Fruit fly (Drosophila melanogaster) whole organism, embryonic: ENCODE data around the gene CG5973.

Experiments used
- Atf-2 ChIP-seq: fragments of 200-800 bp; sonication (Bioruptor generic); optimal IDR thresholded peaks from 2 replicates; lab custom pipeline; 2016; ENCODE audit warnings: missing biosample characterization, missing genetic modification characterization
- B-H2 ChIP-seq: fragments of 200-800 bp; sonication (Bioruptor generic); optimal IDR thresholded peaks from 2 replicates; lab custom pipeline; 2018; ENCODE audit warnings: missing biosample characterization, mild to moderate bottlenecking, missing genetic modification characterization
- CG10274 ChIP-seq: fragments of 200-800 bp; sonication (Bioruptor generic); optimal IDR thresholded peaks from 3 replicates; lab custom pipeline; 2017; ENCODE audit warnings: missing biosample characterization, mild to moderate bottlenecking, missing genetic modification characterization
- CG10654 ChIP-seq: fragments of 200-800 bp; sonication (Bioruptor generic); optimal IDR thresholded peaks from 2 replicates; lab custom pipeline; 2016; ENCODE audit warnings: missing biosample characterization, missing genetic modification characterization
- CG11085 ChIP-seq: fragments of 200-800 bp; sonication (Bioruptor generic); IDR thresholded peaks from 2 replicates; pipeline ENCODE4 v1.3.6; 2022; ENCODE audit warnings: missing biosample characterization, missing genetic modification characterization
- CG11398 ChIP-seq: fragments of 200-800 bp; sonication (Bioruptor generic); optimal IDR thresholded peaks from 2 replicates; lab custom pipeline; 2016; ENCODE audit warnings: missing biosample characterization, missing genetic modification characterization
- CG11504 ChIP-seq: fragments of 200-800 bp; sonication (Bioruptor generic); optimal IDR thresholded peaks from 3 replicates; lab custom pipeline; 2019; ENCODE audit warnings: missing biosample characterization, mild to moderate bottlenecking, missing genetic modification characterization, moderate library complexity
- CG11696 ChIP-seq: fragments of 200-800 bp; sonication (Bioruptor generic); IDR thresholded peaks from 2 replicates; pipeline ENCODE4 v1.3.6; 2022; ENCODE audit warnings: missing biosample characterization, missing genetic modification characterization
- CG12155 ChIP-seq: fragments of 200-800 bp; sonication (Bioruptor generic); optimal IDR thresholded peaks from 3 replicates; lab custom pipeline; 2016; ENCODE audit warnings: missing biosample characterization, missing genetic modification characterization
- CG12391 ChIP-seq: fragments of 200-800 bp; sonication (Bioruptor generic); optimal IDR thresholded peaks from 3 replicates; lab custom pipeline; 2018; ENCODE audit warnings: missing biosample characterization, mild to moderate bottlenecking, missing genetic modification characterization, moderate library complexity
- CG13424 ChIP-seq: fragments of 200-800 bp; sonication (Bioruptor generic); optimal IDR thresholded peaks from 2 replicates; lab custom pipeline; 2019; ENCODE audit warnings: missing biosample characterization, mild to moderate bottlenecking, missing genetic modification characterization, moderate library complexity
- CG14441 ChIP-seq: fragments of 200-800 bp; sonication (Bioruptor generic); IDR thresholded peaks from 2 replicates; pipeline ENCODE4 v1.3.6; 2022; ENCODE audit warnings: missing biosample characterization, missing genetic modification characterization
- CG15269 ChIP-seq: fragments of 200-800 bp; sonication (Bioruptor generic); optimal IDR thresholded peaks from 2 replicates; lab custom pipeline; 2018; ENCODE audit warnings: missing biosample characterization, mild to moderate bottlenecking, missing genetic modification characterization, moderate library complexity
- CG1647 ChIP-seq: fragments of 200-800 bp; sonication (Bioruptor generic); optimal IDR thresholded peaks from 3 replicates; lab custom pipeline; 2016; ENCODE audit warnings: missing biosample characterization, missing genetic modification characterization
- CG1832 ChIP-seq: fragments of 200-800 bp; sonication (Bioruptor generic); optimal IDR thresholded peaks from 2 replicates; lab custom pipeline; 2017; ENCODE audit warnings: missing biosample characterization, mild to moderate bottlenecking, missing genetic modification characterization, inconsistent platforms
- CG32767 ChIP-seq: fragments of 200-800 bp; sonication (Bioruptor generic); IDR thresholded peaks from 2 replicates; pipeline ENCODE4 v1.3.6; 2022; ENCODE audit warnings: missing biosample characterization, missing genetic modification characterization
- CG34224 ChIP-seq: fragments of 200-800 bp; sonication (Bioruptor generic); IDR thresholded peaks from 3 replicates; pipeline ENCODE4 v1.3.6; 2022; ENCODE audit warnings: missing biosample characterization, missing genetic modification characterization; ENCODE audit not compliant: partially characterized antibody
- CG4617 ChIP-seq: fragments of 200-800 bp; sonication (Bioruptor generic); optimal IDR thresholded peaks from 3 replicates; lab custom pipeline; 2016; ENCODE audit warnings: missing biosample characterization, missing genetic modification characterization, borderline replicate concordance
- CG4707 ChIP-seq: fragments of 200-800 bp; sonication (Bioruptor generic); optimal IDR thresholded peaks from 2 replicates; lab custom pipeline; 2018; ENCODE audit warnings: missing biosample characterization, mild to moderate bottlenecking, missing genetic modification characterization, moderate library complexity
- CG9609 ChIP-seq: fragments of 200-800 bp; sonication (Bioruptor generic); optimal IDR thresholded peaks from 3 replicates; lab custom pipeline; 2016; ENCODE audit warnings: missing biosample characterization, missing genetic modification characterization
- CG9876 ChIP-seq: fragments of 200-800 bp; sonication (Bioruptor generic); optimal IDR thresholded peaks from 2 replicates; lab custom pipeline; 2016; ENCODE audit warnings: missing biosample characterization, missing genetic modification characterization
- Chrac-16 ChIP-seq: fragments of 200-800 bp; sonication (Bioruptor generic); optimal IDR thresholded peaks from 3 replicates; lab custom pipeline; 2016; ENCODE audit warnings: missing biosample characterization, missing genetic modification characterization
- CrebB ChIP-seq: fragments of 200-800 bp; sonication (Bioruptor generic); optimal IDR thresholded peaks from 3 replicates; lab custom pipeline; 2018; ENCODE audit warnings: missing biosample characterization, mild to moderate bottlenecking, missing genetic modification characterization
- Elba2 ChIP-seq: fragments of 200-800 bp; sonication (Bioruptor generic); optimal IDR thresholded peaks from 3 replicates; lab custom pipeline; 2016; ENCODE audit warnings: missing biosample characterization, missing genetic modification characterization
- Gug ChIP-seq: fragments of 200-800 bp; sonication (Bioruptor generic); IDR thresholded peaks from 4 replicates; pipeline ENCODE4 v1.3.6; 2022; ENCODE audit warnings: missing biosample characterization, missing genetic modification characterization
- Hmr ChIP-seq: fragments of 200-800 bp; sonication (Bioruptor generic); optimal IDR thresholded peaks from 3 replicates; lab custom pipeline; 2017; ENCODE audit warnings: mild to moderate bottlenecking, missing biosample characterization, missing genetic modification reagents, missing genetic modification characterization
- Mes4 ChIP-seq: fragments of 200-800 bp; sonication (Bioruptor generic); optimal IDR thresholded peaks from 2 replicates; lab custom pipeline; 2016; ENCODE audit warnings: missing biosample characterization, missing genetic modification characterization
- Nf-YB ChIP-seq: fragments of 200-800 bp; sonication (Bioruptor generic); optimal IDR thresholded peaks from 3 replicates; lab custom pipeline; 2019; ENCODE audit warnings: missing biosample characterization, mild to moderate bottlenecking, missing genetic modification characterization, moderate library complexity
- Sry-δ ChIP-seq: fragments of 200-800 bp; sonication (Bioruptor generic); optimal IDR thresholded peaks from 2 replicates; lab custom pipeline; 2016; ENCODE audit warnings: missing biosample characterization, missing genetic modification characterization
- Usf ChIP-seq: fragments of 200-800 bp; sonication (Bioruptor generic); optimal IDR thresholded peaks from 2 replicates; lab custom pipeline; 2017; ENCODE audit warnings: missing genotype, missing biosample characterization, missing genetic modification characterization
- aop ChIP-seq: fragments of 200-800 bp; sonication (Bioruptor generic); IDR thresholded peaks from 2 replicates; pipeline ENCODE4 v1.3.6; 2022; ENCODE audit warnings: missing biosample characterization, missing genetic modification characterization
- chn ChIP-seq: fragments of 200-800 bp; sonication (Bioruptor generic); optimal IDR thresholded peaks from 2 replicates; lab custom pipeline; 2016; ENCODE audit warnings: missing biosample characterization, missing genetic modification characterization
- fru ChIP-seq: fragments of >200 bp; optimal IDR thresholded peaks from 2 replicates; lab custom pipeline; 2017
- gce ChIP-seq: fragments of 200-800 bp; sonication (Bioruptor generic); IDR thresholded peaks from 3 replicates; pipeline ENCODE4 v1.3.6; 2022; ENCODE audit warnings: missing biosample characterization, missing genetic modification characterization
- gcm2 ChIP-seq: fragments of 200-800 bp; sonication (Bioruptor generic); optimal IDR thresholded peaks from 2 replicates; lab custom pipeline; 2016; ENCODE audit warnings: missing biosample characterization, missing genetic modification characterization
- gt ChIP-seq: fragments of 200-800 bp; sonication (Bioruptor generic); IDR thresholded peaks from 2 replicates; pipeline ENCODE4 v1.3.6; 2022; ENCODE audit warnings: missing biosample characterization, missing genetic modification characterization
- insv ChIP-seq, 2 experiments: fragments of 200-800 bp; sonication (Bioruptor generic); optimal IDR thresholded peaks; 3 replicates each; lab custom pipeline; 2016 to 2018; ENCODE audit warnings: missing biosample characterization in 2 of 2, missing genetic modification characterization in 2 of 2
- inv ChIP-seq: fragments of 200-800 bp; sonication (Bioruptor generic); IDR thresholded peaks from 2 replicates; pipeline ENCODE4 v1.3.6; 2022; ENCODE audit warnings: missing biosample characterization, missing genetic modification characterization; ENCODE audit not compliant: partially characterized antibody
- jing ChIP-seq: fragments of 200-800 bp; sonication (Bioruptor generic); optimal IDR thresholded peaks from 2 replicates; lab custom pipeline; 2018; ENCODE audit warnings: missing biosample characterization, mild to moderate bottlenecking, missing genetic modification characterization
- org-1 ChIP-seq: fragments of 200-800 bp; sonication (Bioruptor generic); optimal IDR thresholded peaks from 2 replicates; lab custom pipeline; 2017; ENCODE audit warnings: missing biosample characterization, missing genetic modification characterization
- otp ChIP-seq: fragments of 200-800 bp; sonication (Bioruptor generic); IDR thresholded peaks from 3 replicates; pipeline ENCODE4, ENCODE4 v1.3.6; 2022; ENCODE audit warnings: missing biosample characterization, missing genetic modification characterization
- p53 ChIP-seq: fragments of 200-800 bp; sonication (Bioruptor generic); optimal IDR thresholded peaks from 2 replicates; lab custom pipeline; 2016; ENCODE audit warnings: missing biosample characterization, missing genetic modification characterization
- pum ChIP-seq: fragments of 200-800 bp; sonication (Bioruptor generic); optimal IDR thresholded peaks from 2 replicates; lab custom pipeline; 2016; ENCODE audit warnings: missing biosample characterization, missing genetic modification characterization
- sens ChIP-seq: fragments of 200-800 bp; sonication (Bioruptor generic); peaks from one replicate; lab custom pipeline; 2016; ENCODE audit warnings: missing biosample characterization, missing genetic modification characterization
- seq ChIP-seq: fragments of 200-800 bp; sonication (Bioruptor generic); IDR thresholded peaks from 2 replicates; pipeline ENCODE4 v1.3.6; 2022; ENCODE audit warnings: missing biosample characterization, missing genetic modification characterization
- ssp ChIP-seq: fragments of 200-800 bp; sonication (Bioruptor generic); IDR thresholded peaks from 2 replicates; pipeline ENCODE4 v1.3.6; 2022; ENCODE audit warnings: missing biosample characterization, missing genetic modification characterization
- tup ChIP-seq: fragments of 200-800 bp; sonication (Bioruptor generic); optimal IDR thresholded peaks from 2 replicates; lab custom pipeline; 2016; ENCODE audit warnings: missing biosample characterization, mild to moderate bottlenecking, missing genetic modification characterization, moderate library complexity
- usp ChIP-seq: fragments of >200 bp; optimal IDR thresholded peaks from 2 replicates; lab custom pipeline; 2017; ENCODE audit warnings: missing biosample characterization, missing genetic modification characterization
- vfl ChIP-seq: fragments of 200-800 bp; sonication (Bioruptor generic); optimal IDR thresholded peaks from 2 replicates; lab custom pipeline; 2016; ENCODE audit warnings: missing biosample characterization, missing genetic modification characterization
- zfh1 ChIP-seq: fragments of 200-800 bp; sonication (Bioruptor generic); IDR thresholded peaks from 3 replicates; pipeline ENCODE4 v1.3.6; 2022; ENCODE audit warnings: missing biosample characterization, missing genetic modification characterization

Gene CG5973

DNA sequence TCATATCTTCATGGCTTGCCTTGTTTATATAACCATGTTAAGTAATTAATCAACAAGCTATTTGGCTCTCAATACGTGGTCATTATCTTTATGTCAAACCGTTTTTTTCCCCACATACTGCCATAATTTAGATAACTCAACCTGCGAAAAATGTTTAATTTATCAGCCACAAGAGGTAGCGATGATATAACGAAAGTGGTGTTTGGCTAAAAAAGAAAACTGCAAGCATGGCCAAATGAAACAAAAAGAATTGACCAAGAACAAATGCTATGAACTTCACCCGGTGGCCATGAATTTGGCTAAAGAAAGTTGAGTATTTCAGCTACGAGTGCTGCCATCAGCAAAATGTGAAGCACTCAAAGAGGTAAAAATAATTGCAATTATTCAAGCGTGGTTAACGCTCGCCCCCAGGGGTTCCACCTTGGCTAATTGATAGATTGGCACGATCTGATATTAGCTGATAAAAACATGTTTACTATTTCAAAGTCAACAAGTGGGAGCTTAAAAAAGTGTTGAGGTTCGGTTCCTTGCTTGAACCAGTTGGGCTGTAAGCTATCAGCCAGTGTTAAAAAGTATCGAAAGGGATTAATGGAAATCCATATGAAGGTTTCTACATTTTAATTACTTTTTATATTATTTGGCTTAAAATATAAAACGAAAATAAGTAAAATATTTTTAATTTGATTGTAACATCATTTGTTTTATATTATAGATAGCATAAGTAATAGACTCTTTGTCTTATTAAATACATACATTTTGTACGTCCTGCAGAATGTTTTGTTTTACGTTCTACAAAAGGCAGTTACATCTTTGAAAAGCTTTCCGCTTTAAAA, 584 bp upstream of the CG5973 start (continued):
- TF ChIP-seq CG14441 (peak; percentile 77), CG1647 (GFP tag; lab: Kevin White, UChicago) (peak; percentile 83), CG34224 (no peak), fru (lab: Kevin White, UChicago) (no peak), CG11696 (GFP tag; lab: Robert Waterston, UW) (peak; percentile 66), CG32767 (peak; percentile 37; the same call in 1 of the 2 replicates), sens (GFP tag; lab: Kevin White, UChicago) (peak; percentile 93), CG11398 (GFP tag; lab: Kevin White, UChicago) (peak; percentile 70), otp (GFP tag; lab: Robert Waterston, UW) (peak; percentile 89), CG12155 (GFP tag; lab: Kevin White, UChicago) (peak; percentile 56), B-H2 (peak; percentile 86), jing (GFP tag; lab: Kevin White, UChicago) (no peak), CG4707 (GFP tag; lab: Kevin White, UChicago) (peak; percentile 65), CG9609 (peak; percentile 49), aop (peak; percentile 34; the same call in 1 of the 2 replicates), gcm2 (GFP tag; lab: Kevin White, UChicago) (peak; percentile 71), p53 (peak; percentile 68), CG9876 (GFP tag; lab: Kevin White, UChicago) (peak; percentile 70), CG13424 (tag; lab: Kevin White, UChicago) (peak; percentile 61), CG10274 (GFP tag; lab: Kevin White, UChicago) (no peak), CG10654 (peak; percentile 69), Mes4 (peak; percentile 52), tup (GFP tag; lab: Kevin White, UChicago) (peak; percentile 70), vfl (GFP tag; lab: Kevin White, UChicago) (peak; percentile 30), chn (GFP tag; lab: Kevin White, UChicago) (peak; percentile 29), Atf-2 (GFP tag; lab: Kevin White, UChicago) (peak; percentile 63), zfh1 (GFP tag; lab: Robert Waterston, UW) (peak; percentile 78), Usf (no peak), CrebB (tag; lab: Kevin White, UChicago) (peak; percentile 82), CG12391 (peak; percentile 41), Sry-δ (GFP tag; lab: Kevin White, UChicago) (peak; percentile 43), CG11504 (tag; lab: Kevin White, UChicago) (peak; percentile 66), inv (GFP tag; lab: Robert Waterston, UW) (no peak), seq (GFP tag; lab: Robert Waterston, UW) (peak; percentile 84), CG11085 (GFP tag; lab: Robert Waterston, UW) (peak; percentile 76), usp (GFP tag; lab: Kevin White, UChicago) (no peak), gce (GFP tag; lab: Robert Waterston, UW) (peak; percentile 71; the same call in 2 of the 3 replicates), Chrac-16 (GFP tag; lab: Kevin White, UChicago) (no peak), gt (no peak), Hmr (peak; percentile 89), Nf-YB (GFP tag; lab: Kevin White, UChicago) (no peak), insv (GFP tag; optimal IDR thresholded peaks at IDR 0.05; lab: Kevin White, UChicago) (peak in 1 of 2 experiments; percentile 49), org-1 (GFP tag; lab: Kevin White, UChicago) (peak; percentile 46), Elba2 (GFP tag; lab: Kevin White, UChicago) (no peak), CG4617 (GFP tag; lab: Kevin White, UChicago) (peak; percentile 22), CG15269 (tag; lab: Kevin White, UChicago) (peak; percentile 68), CG1832 (GFP tag; lab: Kevin White, UChicago) (no peak), ssp (GFP tag; lab: Robert Waterston, UW) (no peak), Gug (GFP tag; lab: Robert Waterston, UW) (no peak), pum (peak; percentile 47)
